Worm (Caenorhabditis elegans): Measurements from ENCODE around the gene ags-3.

DNA sequence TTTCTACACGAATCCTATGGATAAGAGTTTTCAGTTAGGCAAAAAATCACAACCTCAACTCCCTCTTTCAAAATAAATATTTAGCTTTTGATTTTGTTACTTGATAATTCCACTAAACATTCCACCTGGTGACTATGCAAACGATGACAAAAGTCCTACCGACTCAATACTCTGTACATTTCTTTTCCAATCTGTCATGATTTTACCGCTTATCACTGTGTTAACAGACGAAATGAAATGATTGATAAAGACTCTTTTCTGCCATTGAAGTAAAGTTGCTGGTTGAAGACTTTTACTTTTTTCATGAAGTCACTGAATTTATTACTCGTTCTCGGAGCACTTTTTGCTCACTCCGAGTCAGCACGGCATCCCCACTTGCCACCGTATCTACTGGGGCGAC, 25.8 kb upstream of the ags-3 start, which contains the start of gene C26B9.5:
- no peak for TF ChIP-seq nhr-237 (tag; optimal IDR thresholded peaks at IDR 0.05)
- no peak for TF ChIP-seq pha-4 (tag; optimal IDR thresholded peaks at IDR 0.05)

All from whole organism, mixed stage, embryonic.